Fruit fly (Drosophila melanogaster) whole organism, pupa: ENCODE measurements around the gene Z600.

Experiments
- CG12605 ChIP-seq: fragments of 200-800 bp; sonication (Bioruptor generic); IDR thresholded peaks from 2 replicates; pipeline ENCODE4 v1.3.6; 2022; ENCODE audit warnings: missing biosample characterization, missing genetic modification characterization
- CG4496 ChIP-seq: fragments of 200-800 bp; sonication (Bioruptor generic); IDR thresholded peaks from 3 replicates; pipeline ENCODE4 v1.3.6; 2022; ENCODE audit warnings: missing biosample characterization, missing genetic modification characterization
- gl ChIP-seq: fragments of 200-800 bp; sonication (Bioruptor generic); optimal IDR thresholded peaks from 2 replicates; lab custom pipeline; 2018; ENCODE audit warnings: missing biosample characterization, mild to moderate bottlenecking, missing genetic modification characterization

DNA sequence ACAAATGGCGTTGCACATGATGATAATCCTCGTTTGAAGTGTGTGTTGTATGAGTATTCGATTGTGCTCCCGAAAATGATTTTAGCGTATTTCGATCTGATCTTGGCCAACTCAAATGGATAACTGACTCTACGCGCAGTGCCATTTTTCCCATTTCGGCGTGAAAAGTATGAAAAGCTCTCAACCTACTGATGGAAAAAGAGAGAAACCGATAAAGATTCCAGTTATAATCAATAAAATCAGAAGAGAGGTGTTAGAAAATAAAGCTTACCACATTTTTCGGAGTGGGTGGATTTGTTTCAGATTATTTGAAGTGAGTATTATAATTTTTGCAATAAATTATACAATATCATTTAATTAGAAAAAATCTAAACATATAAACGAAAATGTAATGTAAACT is 10.6 kb downstream of the Z600 start, which contains the start of gene mex1:
- no peak for TF ChIP-seq gl (tag; lab: Kevin White, UChicago)
- no peak for TF ChIP-seq CG4496
- no peak for TF ChIP-seq CG12605 (GFP tag; lab: Robert Waterston, UW)
